Fruit fly (Drosophila melanogaster) whole organism, embryonic: ENCODE measurements around the gene Rbm13.
A peak's percentile ranks its signal among the peaks of the same experiment; 100 is the strongest.

ENCODE experiments used
- Adf1 ChIP-seq: fragments of 200-800 bp; sonication (Bioruptor generic); IDR thresholded peaks from 2 replicates; pipeline ENCODE4 v1.3.6; 2022; ENCODE audit warnings: missing biosample characterization, missing genetic modification characterization
- Aef1 ChIP-seq: fragments of 200-800 bp; sonication (Bioruptor generic); IDR thresholded peaks from 3 replicates; pipeline ENCODE4 v1.3.6; 2022; ENCODE audit warnings: missing biosample characterization, missing genetic modification characterization
- Blimp-1 ChIP-seq: fragments of 200-800 bp; sonication (Bioruptor generic); optimal IDR thresholded peaks from 3 replicates; lab custom pipeline; 2018; ENCODE audit warnings: missing biosample characterization, missing genetic modification characterization, mild to moderate bottlenecking, moderate library complexity, missing genetic modification reagents
- CG10431 ChIP-seq: fragments of 200-800 bp; sonication (Bioruptor generic); optimal IDR thresholded peaks from 3 replicates; lab custom pipeline; 2018; ENCODE audit warnings: missing biosample characterization, mild to moderate bottlenecking, missing genetic modification characterization
- CG12659 ChIP-seq: fragments of 200-800 bp; sonication (Bioruptor generic); optimal IDR thresholded peaks from 3 replicates; lab custom pipeline; 2017; ENCODE audit warnings: mild to moderate bottlenecking, missing biosample characterization, missing genetic modification reagents, missing genetic modification characterization
- CG12744 ChIP-seq: fragments of 200-800 bp; sonication (Bioruptor generic); optimal IDR thresholded peaks from 2 replicates; lab custom pipeline; 2016; ENCODE audit warnings: missing biosample characterization, missing genetic modification characterization
- CG15011 ChIP-seq: fragments of 200-800 bp; sonication (Bioruptor generic); optimal IDR thresholded peaks from 3 replicates; lab custom pipeline; 2018; ENCODE audit warnings: missing biosample characterization, mild to moderate bottlenecking, missing genetic modification characterization
- CG17802 ChIP-seq: fragments of 200-800 bp; sonication (Bioruptor generic); optimal IDR thresholded peaks from 2 replicates; lab custom pipeline; 2018; ENCODE audit warnings: missing biosample characterization, mild to moderate bottlenecking, missing genetic modification characterization, moderate library complexity
- CG18011 ChIP-seq: fragments of 200-800 bp; sonication (Bioruptor generic); optimal IDR thresholded peaks from 2 replicates; lab custom pipeline; 2017; ENCODE audit warnings: missing biosample characterization, missing genetic modification characterization, mild to moderate bottlenecking, moderate library complexity, missing genotype
- CG18619 ChIP-seq: fragments of 200-800 bp; sonication (Bioruptor generic); optimal IDR thresholded peaks from 3 replicates; lab custom pipeline; 2017; ENCODE audit warnings: missing biosample characterization, mild to moderate bottlenecking, missing genetic modification characterization
- CG2678 ChIP-seq: fragments of 200-800 bp; sonication (Bioruptor generic); optimal IDR thresholded peaks from 3 replicates; lab custom pipeline; 2019; ENCODE audit warnings: missing biosample characterization, mild to moderate bottlenecking, missing genetic modification characterization, moderate library complexity
- CG2712 ChIP-seq: fragments of 200-800 bp; optimal IDR thresholded peaks from 3 replicates; lab custom pipeline; 2019; ENCODE audit warnings: missing biosample characterization, mild to moderate bottlenecking, missing genetic modification characterization, moderate library complexity
- CG3281 ChIP-seq: fragments of 200-800 bp; sonication (Bioruptor generic); optimal IDR thresholded peaks from 3 replicates; lab custom pipeline; 2017; ENCODE audit warnings: missing biosample characterization, mild to moderate bottlenecking, missing genetic modification characterization
- CG43689 ChIP-seq: fragments of 200-800 bp; sonication (Bioruptor generic); IDR thresholded peaks from 2 replicates; pipeline ENCODE4 v1.3.6; 2022; ENCODE audit warnings: missing biosample characterization, missing genetic modification characterization
- CG5953 ChIP-seq: fragments of 200-800 bp; sonication (Bioruptor generic); IDR thresholded peaks from 2 replicates; pipeline ENCODE4 v1.3.6; 2022; ENCODE audit warnings: missing biosample characterization, missing genetic modification characterization
- CG6272 ChIP-seq: fragments of 200-800 bp; sonication (Bioruptor generic); IDR thresholded peaks from 2 replicates; pipeline ENCODE4 v1.3.6; 2022; ENCODE audit warnings: missing biosample characterization, missing genetic modification characterization
- CG7271 ChIP-seq: fragments of 200-800 bp; sonication (Bioruptor generic); optimal IDR thresholded peaks from 2 replicates; lab custom pipeline; 2018; ENCODE audit warnings: missing biosample characterization, mild to moderate bottlenecking, missing genetic modification characterization, moderate library complexity
- CG8281 ChIP-seq: fragments of 200-800 bp; sonication (Bioruptor generic); optimal IDR thresholded peaks from 2 replicates; lab custom pipeline; 2018; ENCODE audit warnings: missing biosample characterization, mild to moderate bottlenecking, missing genetic modification characterization, moderate library complexity
- CG8388 ChIP-seq: fragments of 200-800 bp; sonication (Bioruptor generic); optimal IDR thresholded peaks from 2 replicates; lab custom pipeline; 2019; ENCODE audit warnings: missing biosample characterization, mild to moderate bottlenecking, missing genetic modification characterization, moderate library complexity
- CG8478 ChIP-seq: fragments of >200 bp; optimal IDR thresholded peaks from 2 replicates; lab custom pipeline; 2018
- CG8944 ChIP-seq: fragments of 200-800 bp; sonication (Bioruptor generic); optimal IDR thresholded peaks from 3 replicates; lab custom pipeline; 2016; ENCODE audit warnings: missing biosample characterization, missing genetic modification characterization
- CG9437 ChIP-seq: fragments of 200-800 bp; sonication (Bioruptor generic); optimal IDR thresholded peaks from 2 replicates; lab custom pipeline; 2018; ENCODE audit warnings: missing biosample characterization, mild to moderate bottlenecking, missing genetic modification characterization
- Dek ChIP-seq: fragments of 200-800 bp; sonication (Bioruptor generic); optimal IDR thresholded peaks from 3 replicates; lab custom pipeline; 2019; ENCODE audit warnings: missing biosample characterization, mild to moderate bottlenecking, missing genetic modification characterization, moderate library complexity
- Dfd ChIP-seq, 2 experiments: fragments of >200 bp; optimal IDR thresholded peaks; 2 replicates each; lab custom pipeline; 2017; ENCODE audit warnings: missing biosample characterization in 2 of 2, missing genetic modification characterization in 2 of 2
- Dip2 ChIP-seq: fragments of 200-800 bp; sonication (Bioruptor generic); IDR thresholded peaks from 2 replicates; pipeline ENCODE4 v1.3.6; 2022; ENCODE audit warnings: missing biosample characterization, missing genetic modification characterization
- E2f2 ChIP-seq: fragments of 200-800 bp; sonication (Bioruptor generic); IDR thresholded peaks from 2 replicates; pipeline ENCODE4 v1.3.6; 2022; ENCODE audit warnings: missing biosample characterization, missing genetic modification characterization
- Gsc ChIP-seq: fragments of 200-800 bp; sonication (Bioruptor generic); IDR thresholded peaks from 2 replicates; pipeline ENCODE4 v1.3.6; 2022; ENCODE audit warnings: missing biosample characterization, missing genetic modification characterization
- Hr78 ChIP-seq, 2 experiments: fragments of 200-800 bp in 1 of 2; fragments of >200 bp in 1 of 2; sonication (Bioruptor generic) in 1 of 2; optimal IDR thresholded peaks; 2 replicates each; lab custom pipeline; 2017 to 2019; ENCODE audit warnings: missing biosample characterization in 2 of 2, missing genetic modification characterization in 2 of 2, mild to moderate bottlenecking in 1 of 2, moderate library complexity in 1 of 2
- Meics ChIP-seq: fragments of 200-800 bp; sonication (Bioruptor generic); optimal IDR thresholded peaks from 2 replicates; lab custom pipeline; 2017; ENCODE audit warnings: missing biosample characterization, mild to moderate bottlenecking, missing genetic modification characterization
- NC2α ChIP-seq: fragments of 200-800 bp; sonication (Bioruptor generic); optimal IDR thresholded peaks from 2 replicates; lab custom pipeline; 2016; ENCODE audit warnings: missing biosample characterization, missing genetic modification characterization
- NK7.1 ChIP-seq: fragments of 200-800 bp; sonication (Bioruptor generic); optimal IDR thresholded peaks from 3 replicates; lab custom pipeline; 2016; ENCODE audit warnings: missing biosample characterization, missing genetic modification characterization
- Taf1 ChIP-seq: fragments of 200-800 bp; sonication (Bioruptor generic); IDR thresholded peaks from 2 replicates; pipeline ENCODE4 v1.3.6; 2022; ENCODE audit warnings: missing biosample characterization, missing genetic modification characterization
- al ChIP-seq: fragments of 200-800 bp; sonication (Bioruptor generic); IDR thresholded peaks from 2 replicates; pipeline ENCODE4 v1.3.6; 2022; ENCODE audit warnings: missing biosample characterization, missing genetic modification characterization
- cwo ChIP-seq: fragments of 200-800 bp; sonication (Bioruptor generic); optimal IDR thresholded peaks from 3 replicates; lab custom pipeline; 2017; ENCODE audit warnings: missing biosample characterization, missing genetic modification characterization, mild to moderate bottlenecking, moderate library complexity, missing genetic modification reagents
- disco-r ChIP-seq: fragments of 200-800 bp; sonication (Bioruptor generic); optimal IDR thresholded peaks from 2 replicates; lab custom pipeline; 2016; ENCODE audit warnings: missing biosample characterization, missing genetic modification characterization
- dm ChIP-seq: fragments of 200-800 bp; sonication (Bioruptor generic); optimal IDR thresholded peaks from 3 replicates; lab custom pipeline; 2016; ENCODE audit warnings: missing biosample characterization, missing genetic modification characterization
- fu2 ChIP-seq: fragments of 200-800 bp; sonication (Bioruptor generic); optimal IDR thresholded peaks from 2 replicates; lab custom pipeline; 2016; ENCODE audit warnings: missing biosample characterization, missing genetic modification characterization
- gt ChIP-seq: fragments of 200-800 bp; sonication (Bioruptor generic); IDR thresholded peaks from 2 replicates; pipeline ENCODE4 v1.3.6; 2022; ENCODE audit warnings: missing biosample characterization, missing genetic modification characterization
- jumu ChIP-seq: fragments of 200-800 bp; sonication (Bioruptor generic); optimal IDR thresholded peaks from 3 replicates; lab custom pipeline; 2016; ENCODE audit warnings: missing biosample characterization, missing genetic modification characterization
- lbe ChIP-seq: fragments of 200-800 bp; sonication (Bioruptor generic); optimal IDR thresholded peaks from 2 replicates; lab custom pipeline; 2016; ENCODE audit warnings: missing biosample characterization, mild to moderate bottlenecking, missing genetic modification characterization
- lilli ChIP-seq: fragments of 200-800 bp; sonication (Bioruptor generic); optimal IDR thresholded peaks from 3 replicates; lab custom pipeline; 2016; ENCODE audit warnings: missing biosample characterization, missing genetic modification characterization
- lmd ChIP-seq: fragments of 200-800 bp; sonication (Bioruptor generic); IDR thresholded peaks from 2 replicates; pipeline ENCODE4 v1.3.6; 2022; ENCODE audit warnings: missing biosample characterization, missing genetic modification characterization
- mam ChIP-seq: fragments of 200-800 bp; sonication (Bioruptor generic); optimal IDR thresholded peaks from 3 replicates; lab custom pipeline; 2016; ENCODE audit warnings: missing biosample characterization, missing genetic modification characterization
- mirr ChIP-seq: fragments of 200-800 bp; sonication (Bioruptor generic); optimal IDR thresholded peaks from 3 replicates; lab custom pipeline; 2018; ENCODE audit warnings: missing biosample characterization, mild to moderate bottlenecking, missing genetic modification characterization
- pb ChIP-seq: fragments of 200-800 bp; sonication (Bioruptor generic); optimal IDR thresholded peaks from 3 replicates; lab custom pipeline; 2016; ENCODE audit warnings: missing biosample characterization, missing genetic modification characterization
- sens ChIP-seq: fragments of 200-800 bp; sonication (Bioruptor generic); peaks from one replicate; lab custom pipeline; 2016; ENCODE audit warnings: missing biosample characterization, missing genetic modification characterization
- slbo ChIP-seq: fragments of 200-800 bp; sonication (Bioruptor generic); IDR thresholded peaks from 2 replicates; pipeline ENCODE4 v1.3.6; 2022; ENCODE audit warnings: missing biosample characterization, missing genetic modification characterization
- sqz ChIP-seq: fragments of 200-800 bp; sonication (Bioruptor generic); optimal IDR thresholded peaks from 3 replicates; lab custom pipeline; 2018; ENCODE audit warnings: missing biosample characterization, mild to moderate bottlenecking, missing genetic modification characterization
- tin ChIP-seq: fragments of 200-800 bp; sonication (Bioruptor generic); optimal IDR thresholded peaks from 3 replicates; lab custom pipeline; 2016; ENCODE audit warnings: missing biosample characterization, missing genetic modification characterization
- tll ChIP-seq, 2 experiments: fragments of 200-800 bp in 1 of 2; fragments of >200 bp in 1 of 2; sonication (Bioruptor generic) in 1 of 2; optimal IDR thresholded peaks; 2 replicates each; lab custom pipeline; 2017 to 2019; ENCODE audit warnings: missing biosample characterization in 2 of 2, missing genetic modification characterization in 2 of 2, mild to moderate bottlenecking in 1 of 2, moderate library complexity in 1 of 2
- trem ChIP-seq: fragments of 200-800 bp; optimal IDR thresholded peaks from 3 replicates; lab custom pipeline; 2019; ENCODE audit warnings: missing biosample characterization, mild to moderate bottlenecking, missing genetic modification characterization, moderate library complexity
- vfl ChIP-seq: fragments of 200-800 bp; sonication (Bioruptor generic); optimal IDR thresholded peaks from 2 replicates; lab custom pipeline; 2016; ENCODE audit warnings: missing biosample characterization, missing genetic modification characterization

The Rbm13 gene

dm6 chrX:8896080-8896479 lies 5.4 kb upstream of the Rbm13 start (continued):
- TF ChIP-seq CG8478 (lab: Kevin White, UChicago) (no peak), CG12744 (GFP tag; lab: Kevin White, UChicago) (peak; percentile 52), NC2α (no peak), tin (peak; percentile 94), CG3281 (GFP tag; lab: Kevin White, UChicago) (peak; percentile 90), lilli (peak; percentile 91), Taf1 (GFP tag; lab: Robert Waterston, UW) (peak; percentile 90), CG18011 (GFP tag; lab: Kevin White, UChicago) (peak; percentile 72), mirr (GFP tag; lab: Kevin White, UChicago) (peak; percentile 74), fu2 (GFP tag; lab: Kevin White, UChicago) (peak; percentile 32), disco-r (GFP tag; lab: Kevin White, UChicago) (no peak), jumu (peak; percentile 20), CG9437 (GFP tag; lab: Kevin White, UChicago) (peak; percentile 82), al (peak; percentile 94), Hr78 (GFP tag; optimal IDR thresholded peaks at IDR 0.05; lab: Kevin White, UChicago) (peak in 1 of 2 experiments; percentile 59), lmd (GFP tag; lab: Robert Waterston, UW) (peak; percentile 97), Dek (peak; percentile 93), cwo (peak; percentile 88), CG2678 (tag; lab: Kevin White, UChicago) (peak; percentile 96), Aef1 (GFP tag; lab: Robert Waterston, UW) (peak; percentile 95), Meics (peak; percentile 94), CG18619 (GFP tag; lab: Kevin White, UChicago) (peak; percentile 90), vfl (GFP tag; lab: Kevin White, UChicago) (peak; percentile 68), E2f2 (GFP tag; lab: Robert Waterston, UW) (peak; percentile 78), gt (GFP tag; lab: Robert Waterston, UW) (peak; percentile 88), trem (tag; lab: Kevin White, UChicago) (peak; percentile 77), CG8281 (tag; lab: Kevin White, UChicago) (peak; percentile 82), Gsc (GFP tag; lab: Robert Waterston, UW) (no peak; the same call in 1 of the 2 replicates), CG5953 (GFP tag; lab: Robert Waterston, UW) (peak; percentile 93), CG17802 (peak; percentile 74), CG2712 (peak; percentile 95), tll (GFP tag; optimal IDR thresholded peaks at IDR 0.05; lab: Kevin White, UChicago) (no peak), Dip2 (GFP tag; lab: Robert Waterston, UW) (peak; percentile 55), CG10431 (GFP tag; lab: Kevin White, UChicago) (peak; percentile 85), CG6272 (GFP tag; lab: Robert Waterston, UW) (peak; percentile 91), Adf1 (GFP tag; lab: Robert Waterston, UW) (peak; percentile 77), CG15011 (GFP tag; lab: Kevin White, UChicago) (peak; percentile 79), mam (GFP tag; lab: Kevin White, UChicago) (peak; percentile 78), CG43689 (peak; percentile 88), CG8388 (GFP tag; lab: Kevin White, UChicago) (peak; percentile 92), lbe (GFP tag; lab: Kevin White, UChicago) (peak; percentile 89), sqz (GFP tag; lab: Kevin White, UChicago) (peak; percentile 87), slbo (GFP tag; lab: Robert Waterston, UW) (peak; percentile 98), CG12659 (peak; percentile 95), Blimp-1 (peak; percentile 91), CG8944 (GFP tag; lab: Kevin White, UChicago) (peak; percentile 43), CG7271 (tag; lab: Kevin White, UChicago) (peak; percentile 48), NK7.1 (GFP tag; lab: Kevin White, UChicago) (peak; percentile 12), pb (GFP tag; lab: Kevin White, UChicago) (peak; percentile 39), dm (GFP tag; lab: Kevin White, UChicago) (peak; percentile 45), sens (GFP tag; lab: Kevin White, UChicago) (peak; percentile 96), Dfd (GFP tag; optimal IDR thresholded peaks at IDR 0.05; lab: Kevin White, UChicago) (no peak)
